Worm (Caenorhabditis elegans): ENCODE measurements around the gene srx-98.

srx-98 gene

DNA sequence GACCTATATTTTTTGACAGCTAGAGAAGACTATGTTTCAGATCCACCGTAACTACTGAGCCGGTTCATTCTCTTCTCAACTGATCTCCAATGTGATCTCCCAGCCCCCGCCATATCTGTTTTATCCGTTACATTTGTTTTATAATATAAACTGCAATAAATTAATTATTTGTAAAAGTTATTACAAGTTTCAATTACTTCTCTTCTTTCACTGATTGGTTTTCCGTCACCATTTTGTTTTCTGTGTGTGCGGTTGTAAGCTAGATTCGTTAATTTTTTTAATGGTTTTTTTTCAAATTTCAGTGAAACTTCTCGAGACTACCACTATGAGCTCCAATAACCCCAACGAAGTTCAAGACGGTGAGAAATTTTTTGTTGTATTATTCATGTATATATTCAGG, 40.0 kb downstream of the srx-98 start, which contains the start of gene M151.2:
TSS of gene M151.2 (plus strand) at position 301 of the 400 bp plus-strand sequence.
- TF ChIP-seq flt-1 (GFP tag; IDR thresholded peaks at IDR 0.05) (no peak), hnd-1 (tag; optimal IDR thresholded peaks at IDR 0.05) (no peak)

DNA sequence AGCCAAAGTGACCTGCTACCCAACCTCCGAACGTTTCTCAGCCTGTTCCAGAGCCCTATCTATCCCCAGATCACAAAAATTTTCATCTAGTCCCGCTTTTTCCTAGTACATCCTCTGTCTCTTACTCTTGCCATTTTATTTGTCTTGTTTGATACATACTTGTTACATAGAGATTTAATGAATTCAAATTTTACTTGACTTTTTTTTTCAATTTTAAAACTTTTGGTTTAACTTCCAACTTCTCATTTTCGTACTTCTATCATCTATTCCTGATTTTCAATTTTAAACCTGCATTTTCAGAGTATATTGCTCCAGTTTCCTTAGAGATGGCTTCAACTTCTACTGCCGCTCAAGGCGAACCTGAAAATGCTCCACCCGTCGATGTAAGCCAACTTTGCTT, 44.0 kb downstream of the srx-98 start, which contains the start of gene M151.3:
TSS of gene M151.3 (plus strand) at position 301 of the 400 bp plus-strand sequence.
- TF ChIP-seq pes-1 (GFP tag; IDR thresholded peaks at IDR 0.05) (no peak), sea-1 (GFP tag; conservative IDR thresholded peaks at IDR 0.05) (no peak), ceh-13 (GFP tag; optimal IDR thresholded peaks at IDR 0.05) (no peak)

DNA sequence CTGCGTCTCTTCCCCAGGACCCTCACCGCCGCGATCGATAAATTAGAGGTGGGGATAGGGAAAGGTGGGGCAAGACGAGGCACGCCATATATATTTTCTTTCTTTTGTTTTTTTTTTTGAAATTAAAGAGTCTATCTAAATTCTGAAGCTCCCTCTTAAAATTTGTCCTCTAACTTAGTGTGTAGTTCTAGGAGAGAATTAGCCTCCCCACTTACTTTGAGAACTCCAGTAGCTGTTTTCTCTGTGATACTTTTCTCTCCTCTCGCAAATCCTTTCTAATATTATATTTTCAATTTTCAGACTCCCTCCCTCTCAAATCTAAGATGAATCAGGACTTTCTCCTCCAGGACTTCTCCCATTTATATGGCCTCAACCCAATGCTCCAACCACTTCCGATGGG, 48.8 kb downstream of the srx-98 start, which contains the start of gene M151.7:
TSS of gene M151.7 (plus strand) at position 301 of the 400 bp plus-strand sequence.
- no peak for TF ChIP-seq ceh-36 (tag; optimal IDR thresholded peaks at IDR 0.05)
- TF ChIP-seq ets-7 (tag; optimal IDR thresholded peaks at IDR 0.05) = no peak
- no peak for TF ChIP-seq tra-4 (tag; optimal IDR thresholded peaks at IDR 0.05)
- TF ChIP-seq hmbx-1 (tag; optimal IDR thresholded peaks at IDR 0.05) = no peak
- no peak for TF ChIP-seq B0310.2 (tag; optimal IDR thresholded peaks at IDR 0.05)
- TF ChIP-seq tbx-37 (GFP tag; conservative IDR thresholded peaks at IDR 0.05) = no peak
- TF ChIP-seq ceh-13 (GFP tag; optimal IDR thresholded peaks at IDR 0.05) = no peak
- no peak for TF ChIP-seq tbx-11 (GFP tag; IDR thresholded peaks at IDR 0.05)

DNA sequence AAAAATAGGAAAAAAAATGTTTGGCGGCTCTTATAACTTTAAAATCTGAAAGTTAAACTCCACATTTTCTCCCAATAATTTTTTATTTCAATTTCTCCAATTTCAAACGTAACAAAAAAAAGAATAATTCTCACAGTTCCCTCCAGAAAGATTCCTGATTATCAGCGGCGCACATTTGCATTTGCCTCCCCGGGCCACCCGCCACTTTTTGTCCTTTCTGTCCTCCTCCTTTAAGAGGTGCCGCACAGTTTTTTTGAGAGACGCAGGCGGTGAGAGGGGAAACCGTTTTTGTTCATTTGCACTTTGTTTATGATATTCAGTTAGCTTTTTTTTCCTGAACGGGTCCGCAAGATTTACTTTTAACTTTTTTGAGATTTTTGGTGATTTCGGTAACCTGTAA, 50.0 kb downstream of the srx-98 start:
- TF ChIP-seq F13C5.2 (tag; optimal IDR thresholded peaks at IDR 0.05) = no peak
- no peak for TF ChIP-seq B0310.2 (tag; optimal IDR thresholded peaks at IDR 0.05)
- no peak for TF ChIP-seq tbx-37 (GFP tag; conservative IDR thresholded peaks at IDR 0.05)
- TF ChIP-seq ceh-36 (tag; optimal IDR thresholded peaks at IDR 0.05) = no peak
- no peak for TF ChIP-seq pes-1 (GFP tag; IDR thresholded peaks at IDR 0.05)
- no peak for TF ChIP-seq tbx-11 (GFP tag; IDR thresholded peaks at IDR 0.05)
- TF ChIP-seq ets-7 (tag; optimal IDR thresholded peaks at IDR 0.05) = no peak

Measured in whole organism, early embryonic.